Fruit fly (Drosophila melanogaster) whole organism, embryonic: ENCODE results near the gene TRAM.

Experiments
- CG13296 ChIP-seq: fragments of 200-800 bp; sonication (Bioruptor generic); optimal IDR thresholded peaks from 3 replicates; lab custom pipeline; 2018; ENCODE audit warnings: missing biosample characterization, mild to moderate bottlenecking, missing genetic modification characterization
- CG14014 ChIP-seq: fragments of 200-800 bp; sonication (Bioruptor generic); IDR thresholded peaks from 2 replicates; pipeline ENCODE4 v1.3.6; 2022; ENCODE audit warnings: missing biosample characterization, missing genetic modification characterization
- CG15073 ChIP-seq: fragments of 200-800 bp; sonication (Bioruptor generic); optimal IDR thresholded peaks from 2 replicates; lab custom pipeline; 2016; ENCODE audit warnings: missing biosample characterization, missing genetic modification characterization
- CG16815 ChIP-seq: fragments of 200-800 bp; sonication (Bioruptor generic); optimal IDR thresholded peaks from 3 replicates; lab custom pipeline; 2017; ENCODE audit warnings: missing biosample characterization, mild to moderate bottlenecking, missing genetic modification characterization
- CG17186 ChIP-seq: fragments of 200-800 bp; sonication (Bioruptor generic); optimal IDR thresholded peaks from 3 replicates; lab custom pipeline; 2017; ENCODE audit warnings: missing biosample characterization, missing genetic modification reagents, missing genetic modification characterization
- CG18764 ChIP-seq: fragments of 200-800 bp; sonication (Bioruptor generic); optimal IDR thresholded peaks from 3 replicates; lab custom pipeline; 2016; ENCODE audit warnings: missing biosample characterization, missing genetic modification characterization
- CG30020 ChIP-seq: fragments of 200-800 bp; optimal IDR thresholded peaks from 2 replicates; lab custom pipeline; 2019; ENCODE audit warnings: missing biosample characterization, mild to moderate bottlenecking, missing genetic modification characterization, moderate library complexity
- CG3065 ChIP-seq: fragments of 200-800 bp; sonication (Bioruptor generic); optimal IDR thresholded peaks from 2 replicates; lab custom pipeline; 2016; ENCODE audit warnings: missing biosample characterization, missing genetic modification characterization
- CG3726 ChIP-seq: fragments of 200-800 bp; sonication (Bioruptor generic); IDR thresholded peaks from 3 replicates; pipeline ENCODE4, ENCODE4 v1.3.6; 2022; ENCODE audit warnings: missing biosample characterization, missing genetic modification characterization
- CG4282 ChIP-seq: fragments of 200-800 bp; sonication (Bioruptor generic); optimal IDR thresholded peaks from 2 replicates; lab custom pipeline; 2016; ENCODE audit warnings: missing biosample characterization, missing genetic modification characterization
- CG43689 ChIP-seq: fragments of 200-800 bp; sonication (Bioruptor generic); IDR thresholded peaks from 2 replicates; pipeline ENCODE4 v1.3.6; 2022; ENCODE audit warnings: missing biosample characterization, missing genetic modification characterization
- CG4404 ChIP-seq: fragments of 200-800 bp; sonication (Bioruptor generic); IDR thresholded peaks from 2 replicates; pipeline ENCODE4 v1.3.6; 2022; ENCODE audit warnings: missing biosample characterization, missing genetic modification characterization
- CG5245 ChIP-seq: fragments of 200-800 bp; sonication (Bioruptor generic); optimal IDR thresholded peaks from 3 replicates; lab custom pipeline; 2016; ENCODE audit warnings: missing biosample characterization, missing genetic modification characterization
- CG7357 ChIP-seq: fragments of 200-800 bp; sonication (Bioruptor generic); IDR thresholded peaks from 3 replicates; pipeline ENCODE4 v1.3.6; 2022; ENCODE audit warnings: missing biosample characterization, missing genetic modification characterization
- CG9609 ChIP-seq: fragments of 200-800 bp; sonication (Bioruptor generic); optimal IDR thresholded peaks from 3 replicates; lab custom pipeline; 2016; ENCODE audit warnings: missing biosample characterization, missing genetic modification characterization
- CG9817 ChIP-seq: fragments of 200-800 bp; sonication (Bioruptor generic); optimal IDR thresholded peaks from 2 replicates; lab custom pipeline; 2018; ENCODE audit warnings: missing biosample characterization, mild to moderate bottlenecking, missing genetic modification characterization, moderate library complexity
- D ChIP-seq, 2 experiments: fragments of 200-800 bp in 1 of 2; fragments of >200 bp in 1 of 2; sonication (Bioruptor generic) in 1 of 2; optimal IDR thresholded peaks; 2 replicates in 1 of 2; 3 replicates in 1 of 2; lab custom pipeline; 2017; ENCODE audit warnings: mild to moderate bottlenecking in 1 of 2, missing biosample characterization in 1 of 2, missing genetic modification characterization in 1 of 2, missing genetic modification reagents in 1 of 2
- Doc3 ChIP-seq: fragments of 200-800 bp; sonication (Bioruptor generic); IDR thresholded peaks from 3 replicates; pipeline ENCODE4 v1.3.6; 2022; ENCODE audit warnings: missing biosample characterization, missing genetic modification characterization; ENCODE audit not compliant: partially characterized antibody
- E2f1 ChIP-seq: fragments of 200-800 bp; sonication (Bioruptor generic); IDR thresholded peaks from 2 replicates; pipeline ENCODE4 v1.3.6; 2022; ENCODE audit warnings: missing biosample characterization, missing genetic modification characterization
- Ets65A ChIP-seq: fragments of 200-800 bp; sonication (Bioruptor generic); peaks from one replicate; lab custom pipeline; 2016; ENCODE audit warnings: missing biosample characterization, missing genetic modification characterization
- HLH4C ChIP-seq: fragments of 200-800 bp; sonication (Bioruptor generic); IDR thresholded peaks from 3 replicates; pipeline ENCODE4 v1.3.6; 2022; ENCODE audit warnings: missing biosample characterization, missing genetic modification characterization; ENCODE audit not compliant: partially characterized antibody
- HLHmδ ChIP-seq: fragments of 200-800 bp; sonication (Bioruptor generic); optimal IDR thresholded peaks from 2 replicates; lab custom pipeline; 2018; ENCODE audit warnings: missing biosample characterization, mild to moderate bottlenecking, missing genetic modification characterization, moderate library complexity
- Jarid2 ChIP-seq: fragments of 200-800 bp; sonication (Bioruptor generic); optimal IDR thresholded peaks from 3 replicates; lab custom pipeline; 2017; ENCODE audit warnings: mild to moderate bottlenecking, missing biosample characterization, missing genetic modification reagents, missing genetic modification characterization
- NC2β ChIP-seq: fragments of 200-800 bp; sonication (Bioruptor generic); optimal IDR thresholded peaks from 2 replicates; lab custom pipeline; 2016; ENCODE audit warnings: missing biosample characterization, missing genetic modification characterization
- Ptx1 ChIP-seq: fragments of 200-800 bp; sonication (Bioruptor generic); IDR thresholded peaks from 2 replicates; pipeline ENCODE4 v1.3.6; 2022; ENCODE audit warnings: missing biosample characterization, missing genetic modification characterization
- Rfx ChIP-seq: fragments of 200-800 bp; sonication (Bioruptor generic); IDR thresholded peaks from 2 replicates; pipeline ENCODE4 v1.3.6; 2022; ENCODE audit warnings: missing biosample characterization, missing genetic modification characterization
- ab ChIP-seq: fragments of 200-800 bp; sonication (Bioruptor generic); optimal IDR thresholded peaks from 2 replicates; lab custom pipeline; 2016; ENCODE audit warnings: missing biosample characterization, missing genetic modification characterization
- bab2 ChIP-seq: fragments of 200-800 bp; sonication (Bioruptor generic); optimal IDR thresholded peaks from 2 replicates; lab custom pipeline; 2016; ENCODE audit warnings: missing biosample characterization, missing genetic modification characterization
- cas ChIP-seq: fragments of 200-800 bp; sonication (Bioruptor generic); IDR thresholded peaks from 2 replicates; pipeline ENCODE4 v1.3.6; 2022; ENCODE audit warnings: missing biosample characterization, missing genetic modification characterization
- crp ChIP-seq, 2 experiments: fragments of 200-800 bp; sonication (Bioruptor generic); optimal IDR thresholded peaks; 2 replicates in 1 of 2; 3 replicates in 1 of 2; lab custom pipeline; 2017; ENCODE audit warnings: missing biosample characterization in 2 of 2, missing genetic modification characterization in 2 of 2, mild to moderate bottlenecking in 1 of 2, moderate library complexity in 1 of 2
- da ChIP-seq: fragments of 200-800 bp; sonication (Bioruptor generic); optimal IDR thresholded peaks from 2 replicates; lab custom pipeline; 2016; ENCODE audit warnings: missing biosample characterization, missing genetic modification characterization
- en ChIP-seq: fragments of 200-800 bp; sonication (Bioruptor generic); optimal IDR thresholded peaks from 2 replicates; lab custom pipeline; 2016; ENCODE audit warnings: missing biosample characterization, missing genetic modification characterization
- esg ChIP-seq: fragments of 200-800 bp; sonication (Bioruptor generic); conservative IDR thresholded peaks from 2 replicates; pipeline ENCODE4 v1.3.6; 2022; ENCODE audit warnings: missing biosample characterization, missing genetic modification characterization
- fd102C ChIP-seq: fragments of 200-800 bp; sonication (Bioruptor generic); optimal IDR thresholded peaks from 2 replicates; lab custom pipeline; 2018; ENCODE audit warnings: missing biosample characterization, mild to moderate bottlenecking, missing genetic modification characterization, moderate library complexity
- hbn ChIP-seq: fragments of 200-800 bp; sonication (Bioruptor generic); IDR thresholded peaks from 2 replicates; pipeline ENCODE4 v1.3.6; 2022; ENCODE audit warnings: missing biosample characterization, missing genetic modification characterization; ENCODE audit not compliant: partially characterized antibody
- hth ChIP-seq: fragments of >200 bp; optimal IDR thresholded peaks from 2 replicates; lab custom pipeline; 2017; ENCODE audit warnings: inconsistent platforms
- insv ChIP-seq, 2 experiments: fragments of 200-800 bp; sonication (Bioruptor generic); optimal IDR thresholded peaks; 3 replicates each; lab custom pipeline; 2016 to 2018; ENCODE audit warnings: missing biosample characterization in 2 of 2, missing genetic modification characterization in 2 of 2
- odd ChIP-seq: fragments of 200-800 bp; sonication (Bioruptor generic); optimal IDR thresholded peaks from 2 replicates; lab custom pipeline; 2017; ENCODE audit warnings: missing biosample characterization, mild to moderate bottlenecking, missing genetic modification characterization
- phol ChIP-seq: fragments of 200-800 bp; sonication (Bioruptor generic); optimal IDR thresholded peaks from 3 replicates; lab custom pipeline; 2018; ENCODE audit warnings: missing biosample characterization, mild to moderate bottlenecking, missing genetic modification characterization, moderate library complexity
- pum ChIP-seq: fragments of 200-800 bp; sonication (Bioruptor generic); optimal IDR thresholded peaks from 2 replicates; lab custom pipeline; 2016; ENCODE audit warnings: missing biosample characterization, missing genetic modification characterization
- ranshi ChIP-seq: fragments of 200-800 bp; sonication (Bioruptor generic); IDR thresholded peaks from 2 replicates; pipeline ENCODE4 v1.3.6; 2022; ENCODE audit warnings: missing biosample characterization, missing genetic modification characterization
- row ChIP-seq: fragments of 200-800 bp; sonication (Bioruptor generic); IDR thresholded peaks from 3 replicates; pipeline ENCODE4 v1.3.6; 2022; ENCODE audit warnings: missing biosample characterization, missing genetic modification characterization
- run ChIP-seq: fragments of 200-800 bp; sonication (Bioruptor generic); optimal IDR thresholded peaks from 3 replicates; lab custom pipeline; 2018; ENCODE audit warnings: missing biosample characterization, mild to moderate bottlenecking, missing genetic modification characterization
- sc ChIP-seq, 3 experiments: fragments of >200 bp in 2 of 3; fragments of 200-800 bp in 1 of 3; sonication (Bioruptor generic) in 1 of 3; optimal IDR thresholded peaks; 2 replicates in 2 of 3; 3 replicates in 1 of 3; lab custom pipeline; 2017; ENCODE audit warnings: mild to moderate bottlenecking in 1 of 3, missing biosample characterization in 1 of 3, missing genetic modification characterization in 1 of 3, missing genetic modification reagents in 1 of 3
- shn ChIP-seq: fragments of 200-800 bp; sonication (Bioruptor generic); optimal IDR thresholded peaks from 3 replicates; lab custom pipeline; 2016; ENCODE audit warnings: missing biosample characterization, missing genetic modification characterization
- slbo ChIP-seq: fragments of 200-800 bp; sonication (Bioruptor generic); IDR thresholded peaks from 2 replicates; pipeline ENCODE4 v1.3.6; 2022; ENCODE audit warnings: missing biosample characterization, missing genetic modification characterization
- sr ChIP-seq: fragments of 200-800 bp; sonication (Bioruptor generic); IDR thresholded peaks from 3 replicates; pipeline ENCODE4 v1.3.6; 2022; ENCODE audit warnings: missing biosample characterization, missing genetic modification characterization
- ssp ChIP-seq: fragments of 200-800 bp; sonication (Bioruptor generic); IDR thresholded peaks from 2 replicates; pipeline ENCODE4 v1.3.6; 2022; ENCODE audit warnings: missing biosample characterization, missing genetic modification characterization
- unpg ChIP-seq: fragments of 200-800 bp; sonication (Bioruptor generic); optimal IDR thresholded peaks from 3 replicates; lab custom pipeline; 2018; ENCODE audit warnings: missing biosample characterization, mild to moderate bottlenecking, missing genetic modification characterization, moderate library complexity
- wdn ChIP-seq: fragments of 200-800 bp; sonication (Bioruptor generic); IDR thresholded peaks from 2 replicates; pipeline ENCODE4 v1.3.6; 2022; ENCODE audit warnings: missing biosample characterization, missing genetic modification characterization
- zfh2 ChIP-seq: fragments of 200-800 bp; sonication (Bioruptor generic); optimal IDR thresholded peaks from 2 replicates; lab custom pipeline; 2016; ENCODE audit warnings: missing biosample characterization, missing genetic modification characterization

The TRAM gene

dm6 chrX:966818-967217 lies 31.8 kb downstream of the TRAM start (continued):
- no peak for TF ChIP-seq wdn (GFP tag; lab: Robert Waterston, UW)
- TF ChIP-seq CG14014 (GFP tag; lab: Robert Waterston, UW) = peak; percentile 47; the same call in 1 of the 2 replicates
- peak; percentile 27 for TF ChIP-seq CG9817 (tag; lab: Kevin White, UChicago)
- no peak for TF ChIP-seq sr (GFP tag; lab: Robert Waterston, UW)
- no peak for TF ChIP-seq bab2 (GFP tag; lab: Kevin White, UChicago)
- TF ChIP-seq ranshi (GFP tag; lab: Robert Waterston, UW) = peak; percentile 33; the same call in 1 of the 2 replicates
- TF ChIP-seq CG3726 = 0 out of 3 replicates have a peak, but pooled peaks have one; percentile 35
- TF ChIP-seq pum = no peak
- no peak for TF ChIP-seq CG17186 (GFP tag; lab: Kevin White, UChicago)
- TF ChIP-seq zfh2 (GFP tag; lab: Kevin White, UChicago) = peak; percentile 3
- TF ChIP-seq odd (GFP tag; lab: Kevin White, UChicago) = no peak
- no peak for TF ChIP-seq insv (GFP tag; optimal IDR thresholded peaks at IDR 0.05; lab: Kevin White, UChicago)
- no peak for TF ChIP-seq phol (tag; lab: Kevin White, UChicago)
- no peak for TF ChIP-seq CG4282 (GFP tag; lab: Kevin White, UChicago)
- no peak for TF ChIP-seq fd102C (GFP tag; lab: Kevin White, UChicago)
- no peak for TF ChIP-seq sc (optimal IDR thresholded peaks at IDR 0.05; lab: Kevin White, UChicago)
- no peak for TF ChIP-seq sc (GFP tag; optimal IDR thresholded peaks at IDR 0.05; lab: Kevin White, UChicago)
- TF ChIP-seq hbn (GFP tag; lab: Robert Waterston, UW) = no peak
- TF ChIP-seq Ets65A (GFP tag; lab: Kevin White, UChicago) = peak; percentile 58
- no peak for TF ChIP-seq en
- peak; percentile 23 for TF ChIP-seq unpg (GFP tag; lab: Kevin White, UChicago)
- no peak for TF ChIP-seq crp (GFP tag; optimal IDR thresholded peaks at IDR 0.05; lab: Kevin White, UChicago)
- peak; percentile 54 for TF ChIP-seq Rfx (GFP tag; lab: Robert Waterston, UW)
- TF ChIP-seq Jarid2 = no peak
- no peak for TF ChIP-seq HLHmδ
- no peak for TF ChIP-seq NC2β (GFP tag; lab: Kevin White, UChicago)
- no peak for TF ChIP-seq ab (GFP tag; lab: Kevin White, UChicago)
- TF ChIP-seq CG9609 (GFP tag; lab: Kevin White, UChicago) = peak; percentile 9
- TF ChIP-seq hth (lab: Kevin White, UChicago) = no peak
- peak; percentile 45 for TF ChIP-seq CG13296 (GFP tag; lab: Kevin White, UChicago)
- peak; percentile 57 for TF ChIP-seq Ptx1
- TF ChIP-seq HLH4C (GFP tag; lab: Robert Waterston, UW) = no peak
- TF ChIP-seq CG4404 (GFP tag; lab: Robert Waterston, UW) = peak; percentile 27; the same call in 1 of the 2 replicates
- TF ChIP-seq slbo (GFP tag; lab: Robert Waterston, UW) = peak; percentile 56
- TF ChIP-seq CG43689 (GFP tag; lab: Robert Waterston, UW) = no peak
- no peak for TF ChIP-seq D (optimal IDR thresholded peaks at IDR 0.05; lab: Kevin White, UChicago)
- TF ChIP-seq D (GFP tag; optimal IDR thresholded peaks at IDR 0.05; lab: Kevin White, UChicago) = no peak
- TF ChIP-seq CG16815 = no peak
- TF ChIP-seq shn = no peak
- TF ChIP-seq CG18764 (GFP tag; lab: Kevin White, UChicago) = no peak
- no peak for TF ChIP-seq CG30020 (tag; lab: Kevin White, UChicago)
- TF ChIP-seq E2f1 (GFP tag; lab: Robert Waterston, UW) = 0 out of 2 replicates have a peak, but pooled peaks have one; percentile 9
- TF ChIP-seq CG3065 (GFP tag; lab: Kevin White, UChicago) = no peak
- peak; percentile 24 for TF ChIP-seq esg
- no peak for TF ChIP-seq run (tag; lab: Kevin White, UChicago)
- no peak for TF ChIP-seq cas (GFP tag; lab: Robert Waterston, UW)
- no peak for TF ChIP-seq CG5245 (GFP tag; lab: Kevin White, UChicago)
- no peak for TF ChIP-seq CG7357 (GFP tag; lab: Robert Waterston, UW)
- TF ChIP-seq ssp (GFP tag; lab: Robert Waterston, UW) = 0 out of 2 replicates have a peak, but pooled peaks have one; percentile 23
- TF ChIP-seq Doc3 (GFP tag; lab: Robert Waterston, UW) = no peak
- TF ChIP-seq row = peak; percentile 66
- TF ChIP-seq da = no peak
- TF ChIP-seq CG15073 (GFP tag; lab: Kevin White, UChicago) = no peak
